Worm (Caenorhabditis elegans) whole organism, L4 larva: ENCODE data around the gene ftn-1.

Experiments used
- aly-2 ChIP-seq: sonication (generic microtip); optimal IDR thresholded peaks from 2 replicates; lab custom pipeline; 2018; ENCODE audit warnings: missing biosample characterization, missing genetic modification characterization
- ama-1 ChIP-seq: fragments of 150-350 bp; optimal IDR thresholded peaks from 2 replicates; lab custom pipeline; 2014; ENCODE audit warnings: inconsistent platforms, mixed read lengths
- arid-1 ChIP-seq: fragments of 200-800 bp; sonication (Bioruptor generic); conservative IDR thresholded peaks from 2 replicates; pipeline ENCODE4 v1.3.6; 2022; ENCODE audit warnings: missing genetic modification reagents, missing genetic modification characterization, missing compliant biosample characterization
- ces-1 ChIP-seq: fragments of 150-350 bp; sonication (generic microtip); optimal IDR thresholded peaks from 4 replicates; lab custom pipeline; 2014; ENCODE audit warnings: missing biosample characterization, missing genetic modification reagents, missing genetic modification characterization
- nhr-10 ChIP-seq: fragments of 150-350 bp; optimal IDR thresholded peaks from 2 replicates; lab custom pipeline; 2014; ENCODE audit warnings: missing biosample characterization, missing genetic modification characterization
- nhr-11 ChIP-seq: fragments of 150-350 bp; optimal IDR thresholded peaks from 2 replicates; lab custom pipeline; 2014; ENCODE audit warnings: missing biosample characterization, missing genetic modification characterization
- nhr-76 ChIP-seq: fragments of 150-350 bp; optimal IDR thresholded peaks from 2 replicates; lab custom pipeline; 2014; ENCODE audit warnings: missing biosample characterization, missing genetic modification characterization
- ztf-11 ChIP-seq: fragments of 150-350 bp; optimal IDR thresholded peaks from 2 replicates; lab custom pipeline; 2014; ENCODE audit warnings: missing biosample characterization, missing genetic modification characterization

- TF ChIP-seq aly-2 (tag; lab: Kevin White, UChicago) (no peak), nhr-10 (tag; lab: Kevin White, UChicago) (no peak), ama-1 (lab: Kevin White, UChicago) (no peak), nhr-11 (no peak), ztf-11 (tag; lab: Kevin White, UChicago) (no peak), arid-1 (no peak), ces-1 (GFP tag; lab: Kevin White, UChicago) (no peak), nhr-76 (tag; lab: Kevin White, UChicago) (no peak)
Observed at ce11 chrV:7525695-7526094, 21.7 kb downstream of the ftn-1 start, which contains the start of gene C54F6.18.
